Worm (Caenorhabditis elegans) whole organism, L2 larva: ENCODE data around the gene C07D10.6.

ENCODE experiments used
- fos-1 ChIP-seq: fragments of 150-350 bp; optimal IDR thresholded peaks from 2 replicates; lab custom pipeline; 2014; ENCODE audit warnings: missing biosample characterization, missing genetic modification characterization
- nhr-129 ChIP-seq: fragments of 150-350 bp; optimal IDR thresholded peaks from 2 replicates; lab custom pipeline; 2014; ENCODE audit warnings: missing biosample characterization, missing genetic modification characterization

DNA sequence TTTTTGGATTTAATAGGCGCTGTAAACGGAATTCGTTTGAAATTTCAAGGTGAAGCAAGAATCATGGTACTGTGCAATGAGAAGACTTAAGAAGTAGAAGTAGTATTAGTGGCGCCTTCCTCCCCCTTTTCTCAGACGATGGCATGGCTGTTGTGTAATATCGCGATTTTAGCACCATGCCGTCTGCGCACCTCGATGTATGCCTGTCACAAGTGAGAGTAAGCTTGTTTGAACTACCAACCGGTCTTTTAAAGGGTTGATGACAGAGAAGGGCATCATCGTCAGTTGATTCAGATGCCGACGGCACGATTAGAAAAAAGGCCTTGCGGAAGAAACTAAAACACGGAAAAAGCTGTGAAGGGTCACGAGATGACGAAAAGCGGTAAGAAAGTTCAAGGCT lies 24.9 kb downstream of the C07D10.6 start:
- no peak for TF ChIP-seq nhr-129
- no peak for TF ChIP-seq fos-1
